Worm (Caenorhabditis elegans): ENCODE measurements around the gene R08C7.12.

The R08C7.12 gene

DNA sequence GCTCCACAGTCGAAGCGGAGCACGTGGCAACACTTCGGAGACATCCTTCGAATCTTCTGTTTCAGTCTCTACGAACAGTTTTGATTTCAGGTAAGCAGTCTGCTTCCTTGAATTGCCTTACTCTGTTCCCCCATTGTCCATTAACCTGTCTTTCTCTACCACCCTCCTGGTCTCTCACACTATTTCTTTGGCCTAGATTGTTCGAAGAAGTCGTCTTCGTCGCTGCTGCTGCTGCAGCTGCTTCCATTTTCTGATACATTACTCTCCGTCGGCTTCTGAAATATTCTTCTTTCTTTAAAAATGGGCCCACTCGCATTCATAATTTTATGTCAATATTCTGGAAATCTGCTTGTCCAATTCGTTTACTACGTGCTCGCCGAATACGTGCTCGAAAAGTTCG is 2.0 kb downstream of the R08C7.12 start, which contains the start of gene R08C7.1:
R08C7.1 (plus strand) TSS at position 301 of the 400 bp plus-strand sequence.
- TF ChIP-seq ZK546.5 (tag; optimal IDR thresholded peaks at IDR 0.05) (no peak), snpc-1.2 (GFP tag; IDR thresholded peaks at IDR 0.05) (no peak), unc-62 (GFP tag; optimal IDR thresholded peaks at IDR 0.05 in 1 of 2) (no peak), unc-62 (tag; optimal IDR thresholded peaks at IDR 0.05) (no peak), pha-4 (GFP tag; IDR thresholded peaks at IDR 0.05) (no peak), pha-4 (tag; optimal IDR thresholded peaks at IDR 0.05) (no peak), nhr-41 (GFP tag; IDR thresholded peaks at IDR 0.05) (no peak), nhr-111 (GFP tag; optimal IDR thresholded peaks at IDR 0.05) (no peak), dmd-6 (GFP tag; IDR thresholded peaks at IDR 0.05) (no peak), rbr-2 (tag; optimal IDR thresholded peaks at IDR 0.05) (no peak), lin-39 (tag; optimal IDR thresholded peaks at IDR 0.05) (no peak), mdl-1 (tag; optimal IDR thresholded peaks at IDR 0.05) (no peak)

DNA sequence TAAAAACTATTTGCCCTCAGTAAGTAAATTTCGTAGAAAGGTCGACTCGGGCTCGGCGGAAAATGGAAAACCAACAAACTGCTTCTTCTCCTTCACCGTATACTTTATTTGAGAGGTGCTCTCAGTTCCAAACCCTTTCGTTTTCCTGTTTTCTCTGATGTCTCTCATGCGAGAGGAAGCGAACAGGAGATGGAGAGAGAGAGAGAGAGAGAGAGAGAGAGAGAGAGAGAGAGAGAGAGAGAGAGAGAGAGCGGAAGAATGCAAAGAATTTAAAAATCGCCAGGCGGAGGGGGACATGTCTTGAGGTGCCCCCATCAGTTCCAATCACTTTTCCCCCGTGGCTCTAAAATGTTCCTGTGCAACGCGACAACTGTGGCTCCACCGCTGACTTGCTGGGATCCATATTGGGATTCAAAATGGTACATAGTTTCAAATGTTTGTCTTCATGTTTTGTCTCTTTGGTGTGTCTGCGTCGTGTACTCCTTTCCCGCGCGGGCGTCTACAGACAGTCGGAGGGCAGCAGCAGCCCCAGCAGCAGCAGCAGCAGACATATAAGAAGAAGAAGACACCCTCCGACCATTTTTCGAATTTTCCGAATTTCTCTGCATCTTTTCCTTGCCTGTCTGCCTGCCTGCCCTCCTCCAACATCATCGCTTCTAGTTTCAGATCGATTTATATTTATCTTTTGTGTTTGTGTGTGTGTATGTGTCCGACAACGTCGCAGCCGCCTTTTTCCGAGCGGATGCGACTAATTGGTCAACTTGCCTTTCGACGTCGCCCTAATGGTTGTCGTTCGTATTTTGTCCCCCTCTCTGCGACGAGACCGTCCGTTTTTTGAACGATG is 5.0 kb downstream of the R08C7.12 start, which contains the start of gene R08C7.11:
R08C7.11 (minus strand) TSS at position 608 of the 844 bp plus-strand sequence.
- TF ChIP-seq ceh-32 (tag; optimal IDR thresholded peaks at IDR 0.05; ENCODE audit: poor library complexity), result no peak
- TF ChIP-seq nhr-237 (tag; optimal IDR thresholded peaks at IDR 0.05), result no peak
- TF ChIP-seq spr-3 (GFP tag; optimal IDR thresholded peaks at IDR 0.05), result no peak
- TF ChIP-seq lim-7 (GFP tag; IDR thresholded peaks at IDR 0.05), result no peak
- no peak for TF ChIP-seq F49E8.2 (tag; optimal IDR thresholded peaks at IDR 0.05; ENCODE audit: borderline replicate concordance)
- TF ChIP-seq F44E2.7 (GFP tag; IDR thresholded peaks at IDR 0.05), result no peak
- no peak for TF ChIP-seq daf-19 (GFP tag; conservative IDR thresholded peaks at IDR 0.05)
- no peak for TF ChIP-seq ceh-62 (tag; optimal IDR thresholded peaks at IDR 0.05)
- TF ChIP-seq unc-39 (tag; optimal IDR thresholded peaks at IDR 0.05), result no peak
- no peak for TF ChIP-seq egl-43 (GFP tag; IDR thresholded peaks at IDR 0.05)
- TF ChIP-seq ztf-11 (tag; optimal IDR thresholded peaks at IDR 0.05), result no peak
- TF ChIP-seq nhr-111 (GFP tag; optimal IDR thresholded peaks at IDR 0.05), result no peak
- no peak for TF ChIP-seq lin-1 (GFP tag; IDR thresholded peaks at IDR 0.05)
- no peak for TF ChIP-seq nhr-25 (tag; optimal IDR thresholded peaks at IDR 0.05; ENCODE audit: borderline replicate concordance, insufficient read depth)
- no peak for TF ChIP-seq mep-1 (tag; optimal IDR thresholded peaks at IDR 0.05)
- no peak for TF ChIP-seq lin-38 (GFP tag; IDR thresholded peaks at IDR 0.05)
- no peak for TF ChIP-seq F37D6.2 (tag; optimal IDR thresholded peaks at IDR 0.05)
- TF ChIP-seq duxl-1 (tag; optimal IDR thresholded peaks at IDR 0.05; ENCODE audit: poor library complexity), result no peak
- no peak for TF ChIP-seq nhr-76 (tag; optimal IDR thresholded peaks at IDR 0.05)
- TF ChIP-seq madf-5 (GFP tag; IDR thresholded peaks at IDR 0.05), result no peak
- no peak for TF ChIP-seq nhr-6 (tag; optimal IDR thresholded peaks at IDR 0.05)
- TF ChIP-seq F10B5.3 (tag; optimal IDR thresholded peaks at IDR 0.05), result no peak
- TF ChIP-seq egl-27 (tag; optimal IDR thresholded peaks at IDR 0.05), result no peak
- no peak for TF ChIP-seq ces-1 (GFP tag; optimal IDR thresholded peaks at IDR 0.05)
- no peak for TF ChIP-seq arid-1 (GFP tag; conservative IDR thresholded peaks at IDR 0.05)
- TF ChIP-seq Y5F2A.4 (GFP tag; optimal IDR thresholded peaks at IDR 0.05), result no peak
- TF ChIP-seq hmg-1.1 (GFP tag; IDR thresholded peaks at IDR 0.05), result 0 out of 2 replicates have a peak, but pooled peaks have one; percentile 5
- TF ChIP-seq fkh-10 (GFP tag; optimal IDR thresholded peaks at IDR 0.05), result no peak
- TF ChIP-seq ceh-20 (GFP tag; IDR thresholded peaks at IDR 0.05), result no peak
- TF ChIP-seq T20F7.1 (GFP tag; optimal IDR thresholded peaks at IDR 0.05), result no peak
- TF ChIP-seq nhr-41 (GFP tag; IDR thresholded peaks at IDR 0.05), result no peak
- peak; percentile 7 to 38 for TF ChIP-seq mdl-1 (tag; optimal IDR thresholded peaks at IDR 0.05)
- peak; percentile 37 for TF ChIP-seq mes-2 (tag; optimal IDR thresholded peaks at IDR 0.05; ENCODE audit: poor library complexity, severe bottlenecking)
- TF ChIP-seq pha-4 (GFP tag; IDR thresholded peaks at IDR 0.05), result peak; percentile 24; the same call in 1 of the 2 replicates
- TF ChIP-seq pha-4 (tag; optimal IDR thresholded peaks at IDR 0.05), result no peak
- peak; percentile 86 for TF ChIP-seq aha-1 (tag)
- TF ChIP-seq daf-16 (GFP tag; optimal IDR thresholded peaks at IDR 0.05), result no peak
- TF ChIP-seq daf-16 (tag; optimal IDR thresholded peaks at IDR 0.05), result peak; percentile 5
- TF ChIP-seq lin-15B (tag; optimal IDR thresholded peaks at IDR 0.05), result no peak
- TF ChIP-seq mxl-2 (GFP tag; conservative IDR thresholded peaks at IDR 0.05), result no peak
- no peak for TF ChIP-seq nhr-11 (tag; optimal IDR thresholded peaks at IDR 0.05)

Data from whole organism, L4 larva.